Worm (Caenorhabditis elegans): ENCODE measurements around the gene dpf-4.

- no peak for TF ChIP-seq ama-1 (optimal IDR thresholded peaks at IDR 0.05)
- TF ChIP-seq flt-1 (GFP tag; IDR thresholded peaks at IDR 0.05): no peak
- TF ChIP-seq pes-1 (GFP tag; IDR thresholded peaks at IDR 0.05): no peak
- no peak for TF ChIP-seq tbx-37 (GFP tag; conservative IDR thresholded peaks at IDR 0.05)
- no peak for TF ChIP-seq B0310.2 (tag; optimal IDR thresholded peaks at IDR 0.05)
- TF ChIP-seq ceh-36 (tag; optimal IDR thresholded peaks at IDR 0.05): no peak
- no peak for TF ChIP-seq sea-1 (GFP tag; conservative IDR thresholded peaks at IDR 0.05)
Measured at ce11 chrIII:5840815-5841573, 18.1 kb upstream of the dpf-4 start.

Measured in whole organism, early embryonic.